Fruit fly (Drosophila melanogaster) whole organism, embryonic: ENCODE measurements around the gene CG16854.

Experiments
- CG10274 ChIP-seq: fragments of 200-800 bp; sonication (Bioruptor generic); optimal IDR thresholded peaks from 3 replicates; lab custom pipeline; 2017; ENCODE audit warnings: missing biosample characterization, mild to moderate bottlenecking, missing genetic modification characterization
- CG4730 ChIP-seq: fragments of 200-800 bp; sonication (Bioruptor generic); IDR thresholded peaks from 2 replicates; pipeline ENCODE4 v1.3.6; 2022; ENCODE audit warnings: missing biosample characterization, missing genetic modification characterization
- CG9797 ChIP-seq: fragments of 200-800 bp; sonication (Bioruptor generic); optimal IDR thresholded peaks from 3 replicates; lab custom pipeline; 2018; ENCODE audit warnings: missing biosample characterization, mild to moderate bottlenecking, missing genetic modification characterization
- CrebB ChIP-seq: fragments of 200-800 bp; sonication (Bioruptor generic); optimal IDR thresholded peaks from 3 replicates; lab custom pipeline; 2018; ENCODE audit warnings: missing biosample characterization, mild to moderate bottlenecking, missing genetic modification characterization
- Eip74EF ChIP-seq, 2 experiments: fragments of 200-800 bp in 1 of 2; fragments of >200 bp in 1 of 2; sonication (Bioruptor generic) in 1 of 2; optimal IDR thresholded peaks; 2 replicates each; lab custom pipeline; 2017 to 2019; ENCODE audit warnings: missing biosample characterization in 2 of 2, missing genetic modification characterization in 2 of 2, mild to moderate bottlenecking in 1 of 2, moderate library complexity in 1 of 2
- Sry-δ ChIP-seq: fragments of 200-800 bp; sonication (Bioruptor generic); optimal IDR thresholded peaks from 2 replicates; lab custom pipeline; 2016; ENCODE audit warnings: missing biosample characterization, missing genetic modification characterization
- her ChIP-seq: fragments of 200-800 bp; sonication (Bioruptor generic); optimal IDR thresholded peaks from 2 replicates; lab custom pipeline; 2016; ENCODE audit warnings: missing biosample characterization, missing genetic modification characterization
- repo ChIP-seq: fragments of 200-800 bp; sonication (Bioruptor generic); optimal IDR thresholded peaks from 2 replicates; lab custom pipeline; 2016; ENCODE audit warnings: missing biosample characterization, missing genetic modification characterization
- stwl ChIP-seq: fragments of 200-800 bp; sonication (Bioruptor generic); optimal IDR thresholded peaks from 3 replicates; lab custom pipeline; 2018; ENCODE audit warnings: missing biosample characterization, mild to moderate bottlenecking, missing genetic modification characterization, moderate library complexity
- tap ChIP-seq: fragments of 200-800 bp; optimal IDR thresholded peaks from 3 replicates; lab custom pipeline; 2019; ENCODE audit warnings: missing biosample characterization, mild to moderate bottlenecking, missing genetic modification characterization, moderate library complexity
- tin ChIP-seq: fragments of 200-800 bp; sonication (Bioruptor generic); optimal IDR thresholded peaks from 3 replicates; lab custom pipeline; 2016; ENCODE audit warnings: missing biosample characterization, missing genetic modification characterization
- trh ChIP-seq: fragments of 200-800 bp; sonication (Bioruptor generic); optimal IDR thresholded peaks from 2 replicates; lab custom pipeline; 2016; ENCODE audit warnings: missing biosample characterization, missing genetic modification characterization

- no peak for TF ChIP-seq Sry-δ (GFP tag; lab: Kevin White, UChicago)
- no peak for TF ChIP-seq tin (GFP tag; lab: Kevin White, UChicago)
- TF ChIP-seq CG9797 = no peak
- TF ChIP-seq CG4730 (GFP tag; lab: Robert Waterston, UW) = no peak
- TF ChIP-seq trh (GFP tag; lab: Kevin White, UChicago) = no peak
- no peak for TF ChIP-seq her (GFP tag; lab: Kevin White, UChicago)
- no peak for TF ChIP-seq stwl (tag; lab: Kevin White, UChicago)
- no peak for TF ChIP-seq Eip74EF (GFP tag; optimal IDR thresholded peaks at IDR 0.05; lab: Kevin White, UChicago)
- no peak for TF ChIP-seq repo
- no peak for TF ChIP-seq CrebB (tag; lab: Kevin White, UChicago)
- no peak for TF ChIP-seq CG10274
- TF ChIP-seq tap (tag; lab: Kevin White, UChicago) = no peak
Measured at dm6 chr2L:11065932-11066823, 20.3 kb upstream of the CG16854 start.
